Worm (Caenorhabditis elegans) whole organism, late embryonic: ENCODE data around the gene nep-11.

Experiments
- ceh-48 ChIP-seq: sonication (generic microtip); optimal IDR thresholded peaks from 2 replicates; lab custom pipeline; 2016; ENCODE audit warnings: missing genetic modification characterization, inconsistent platforms, missing compliant biosample characterization
- fkh-10 ChIP-seq: fragments of 150-350 bp; optimal IDR thresholded peaks from 2 replicates; lab custom pipeline; 2014; ENCODE audit warnings: missing biosample characterization, missing genetic modification reagents, missing genetic modification characterization
- hlh-30 ChIP-seq: sonication (generic microtip); optimal IDR thresholded peaks from 2 replicates; lab custom pipeline; 2017; ENCODE audit warnings: antibody characterized with exemption, missing genetic modification characterization, missing compliant biosample characterization; ENCODE audit not compliant: insufficient read depth
- nfya-1 ChIP-seq: sonication (generic microtip); optimal IDR thresholded peaks from 2 replicates; lab custom pipeline; 2017; ENCODE audit warnings: missing genetic modification characterization, mild to moderate bottlenecking, missing compliant biosample characterization, antibody characterized with exemption, moderate library complexity
- nhr-11 ChIP-seq: fragments of 150-350 bp; optimal IDR thresholded peaks from 2 replicates; lab custom pipeline; 2014; ENCODE audit warnings: missing biosample characterization, missing genetic modification characterization
- pqm-1 ChIP-seq: sonication (generic microtip); optimal IDR thresholded peaks from 2 replicates; lab custom pipeline; 2016; ENCODE audit warnings: missing genetic modification characterization, missing compliant biosample characterization
- syd-9 ChIP-seq: sonication (generic microtip); optimal IDR thresholded peaks from 2 replicates; lab custom pipeline; 2016; ENCODE audit warnings: mild to moderate bottlenecking, missing genetic modification characterization, moderate library complexity, missing compliant biosample characterization
- tbx-2 ChIP-seq: sonication (generic microtip); optimal IDR thresholded peaks from 2 replicates; lab custom pipeline; 2016; ENCODE audit warnings: missing genetic modification characterization, missing compliant biosample characterization

ce11 chrII:3473744-3474143, 48.4 kb upstream of the nep-11 start, which contains the start of gene sdz-32:
- TF ChIP-seq pqm-1 (tag; lab: Kevin White, UChicago) (no peak), syd-9 (no peak), nhr-11 (tag; lab: Kevin White, UChicago) (no peak), ceh-48 (no peak), nfya-1 (no peak), tbx-2 (tag; lab: Kevin White, UChicago) (no peak), hlh-30 (tag; lab: Kevin White, UChicago) (no peak), fkh-10 (GFP tag; lab: Kevin White, UChicago) (no peak)
